Fruit fly (Drosophila melanogaster): Measurements from ENCODE around the gene CG31460.

DNA sequence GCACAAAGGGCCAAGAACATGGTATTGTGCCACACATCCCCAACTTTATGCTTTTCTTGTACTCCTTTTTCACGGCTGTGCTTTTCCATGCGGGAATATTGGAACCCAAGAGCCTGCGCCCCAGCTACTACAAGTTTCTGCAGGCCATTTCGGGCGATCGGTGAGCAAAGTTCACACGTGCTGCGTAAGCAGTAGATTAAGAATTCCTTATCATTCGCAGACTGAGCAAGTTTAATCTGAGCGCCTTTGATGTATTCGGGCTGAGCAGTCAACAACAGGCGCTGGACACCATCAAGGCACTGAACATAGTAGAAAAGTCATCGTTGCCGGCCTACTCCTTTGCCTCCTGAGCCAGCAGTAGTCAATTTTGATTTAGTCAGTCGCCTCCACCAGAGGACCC lies 41.7 kb upstream of the CG31460 start:
- TF ChIP-seq CG7045 (GFP tag; optimal IDR thresholded peaks at IDR 0.05) (no peak), bab1 (GFP tag; optimal IDR thresholded peaks at IDR 0.05) (no peak), Hr96 (GFP tag; optimal IDR thresholded peaks at IDR 0.05) (no peak), kay (GFP tag; ENCODE audit: borderline replicate concordance) (no peak), toe (GFP tag; optimal IDR thresholded peaks at IDR 0.05) (no peak), CG5204 (GFP tag; optimal IDR thresholded peaks at IDR 0.05) (no peak), Crg-1 (GFP tag; optimal IDR thresholded peaks at IDR 0.05) (no peak), tj (GFP tag; optimal IDR thresholded peaks at IDR 0.05) (no peak), Clk (GFP tag; optimal IDR thresholded peaks at IDR 0.05) (no peak), Mnt (GFP tag; optimal IDR thresholded peaks at IDR 0.05) (no peak), CG12768 (GFP tag; optimal IDR thresholded peaks at IDR 0.05) (no peak), CG14711 (tag; optimal IDR thresholded peaks at IDR 0.05) (no peak), CG33017 (tag; optimal IDR thresholded peaks at IDR 0.05) (no peak)

Measured in whole organism, adult.